Worm (Caenorhabditis elegans): ENCODE data around the gene K08C7.7.
"Not testable (repeated sequence)": the region's sequence is repeated elsewhere in the genome, so short reads cannot be mapped to it uniquely, and the experiment has no call there.

DNA sequence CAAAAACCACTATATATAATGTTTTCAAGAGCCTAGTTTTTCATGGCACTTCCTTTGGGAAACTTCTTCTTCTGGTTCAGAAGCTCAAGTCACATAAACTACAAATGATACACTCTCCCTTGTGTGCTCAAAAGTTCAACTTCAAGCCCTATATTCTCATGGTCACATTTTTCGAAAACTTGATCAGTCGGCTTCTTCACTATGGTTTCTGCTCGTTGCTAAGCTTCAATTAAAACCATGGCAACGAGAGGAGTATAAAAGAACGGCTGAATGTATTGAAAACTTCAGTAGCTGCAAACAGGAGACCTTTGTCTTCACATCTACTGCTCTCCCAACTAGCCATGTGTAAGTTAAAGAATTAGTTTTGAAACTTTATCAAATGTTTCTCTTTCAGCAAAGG lies 23.1 kb downstream of the K08C7.7 start, which contains the start of gene R102.2:
- not testable (repeated sequence) for TF ChIP-seq C17E4.6 (GFP tag; IDR thresholded peaks at IDR 0.05); ama-1 (optimal IDR thresholded peaks at IDR 0.05); ama-1 (GFP tag; optimal IDR thresholded peaks at IDR 0.05); lin-40 (tag; optimal IDR thresholded peaks at IDR 0.05); unc-62 (GFP tag; optimal IDR thresholded peaks at IDR 0.05); egrh-3 (GFP tag; IDR thresholded peaks at IDR 0.05); mel-28 (tag; optimal IDR thresholded peaks at IDR 0.05; ENCODE audit: borderline replicate concordance); dpl-1 (GFP tag; optimal IDR thresholded peaks at IDR 0.05); snpc-4 (GFP tag; optimal IDR thresholded peaks at IDR 0.05); snpc-4 (tag; optimal IDR thresholded peaks at IDR 0.05); lin-35 (GFP tag; optimal IDR thresholded peaks at IDR 0.05); ztf-18 (tag; optimal IDR thresholded peaks at IDR 0.05); chd-7 (tag; optimal IDR thresholded peaks at IDR 0.05); sea-2 (GFP tag; IDR thresholded peaks at IDR 0.05); lsl-1 (GFP tag; optimal IDR thresholded peaks at IDR 0.05); F57C9.4 (tag; optimal IDR thresholded peaks at IDR 0.05)
